Worm (Caenorhabditis elegans) whole organism, L3 larva: ENCODE data around the gene F11D11.12.

Experiments used
- R02D3.7 ChIP-seq: fragments of 150-350 bp; optimal IDR thresholded peaks from 2 replicates; lab custom pipeline; 2014; ENCODE audit warnings: missing biosample characterization, missing genetic modification characterization
- aly-2 ChIP-seq: fragments of 150-350 bp; optimal IDR thresholded peaks from 2 replicates; lab custom pipeline; 2014; ENCODE audit warnings: missing biosample characterization, missing genetic modification characterization
- ama-1 ChIP-seq: fragments of 150-350 bp; optimal IDR thresholded peaks from 2 replicates; lab custom pipeline; 2018
- ceh-16 ChIP-seq: sonication (generic microtip); optimal IDR thresholded peaks from 2 replicates; lab custom pipeline; 2017; ENCODE audit warnings: missing biosample characterization, missing genetic modification characterization
- ceh-9 ChIP-seq: sonication (generic microtip); optimal IDR thresholded peaks from 2 replicates; lab custom pipeline; 2018; ENCODE audit warnings: missing biosample characterization, missing genetic modification characterization
- elt-1 ChIP-seq: fragments of 150-350 bp; optimal IDR thresholded peaks from 2 replicates; lab custom pipeline; 2014; ENCODE audit warnings: missing biosample characterization, missing genetic modification characterization
- elt-2 ChIP-seq: sonication (generic microtip); optimal IDR thresholded peaks from 2 replicates; lab custom pipeline; 2016; ENCODE audit warnings: missing genetic modification reagents, mild to moderate bottlenecking, missing genetic modification characterization, missing compliant biosample characterization
- elt-3 ChIP-seq, 3 experiments: fragments of 150-350 bp in 1 of 3; sonication (generic microtip) in 2 of 3; optimal IDR thresholded peaks; 2 replicates in 2 of 3; 4 replicates in 1 of 3; lab custom pipeline; 2014 to 2017; ENCODE audit warnings: missing biosample characterization in 3 of 3, missing genetic modification characterization in 3 of 3
- eor-1 ChIP-seq, 2 experiments: fragments of 150-350 bp; optimal IDR thresholded peaks; 2 replicates each; lab custom pipeline; 2014 to 2018; ENCODE audit warnings: missing biosample characterization in 2 of 2, missing genetic modification characterization in 2 of 2
- fos-1 ChIP-seq: fragments of 150-350 bp; optimal IDR thresholded peaks from 2 replicates; lab custom pipeline; 2014; ENCODE audit warnings: missing biosample characterization, missing genetic modification characterization
- hmg-11 ChIP-seq: sonication (generic microtip); optimal IDR thresholded peaks from 2 replicates; lab custom pipeline; 2016; ENCODE audit warnings: missing genetic modification characterization, missing compliant biosample characterization
- lsy-12 ChIP-seq: sonication (generic microtip); optimal IDR thresholded peaks from 2 replicates; lab custom pipeline; 2016; ENCODE audit warnings: mild to moderate bottlenecking, missing genetic modification characterization, missing compliant biosample characterization
- nfya-1 ChIP-seq: sonication (generic microtip); optimal IDR thresholded peaks from 2 replicates; lab custom pipeline; 2017; ENCODE audit warnings: missing genetic modification characterization, mild to moderate bottlenecking, missing compliant biosample characterization, antibody characterized with exemption, moderate library complexity; ENCODE audit not compliant: insufficient read depth
- nhr-11 ChIP-seq: fragments of 150-350 bp; optimal IDR thresholded peaks from 2 replicates; lab custom pipeline; 2014; ENCODE audit warnings: missing biosample characterization, missing genetic modification characterization
- nhr-12 ChIP-seq: fragments of 150-350 bp; optimal IDR thresholded peaks from 2 replicates; lab custom pipeline; 2014; ENCODE audit warnings: missing biosample characterization, missing genetic modification characterization
- nhr-237 ChIP-seq: fragments of 150-350 bp; optimal IDR thresholded peaks from 2 replicates; lab custom pipeline; 2014; ENCODE audit warnings: missing biosample characterization, missing genetic modification characterization
- nhr-25 ChIP-seq: sonication (generic microtip); optimal IDR thresholded peaks from 2 replicates; lab custom pipeline; 2017; ENCODE audit warnings: missing biosample characterization, missing genetic modification characterization
- nhr-28 ChIP-seq: fragments of 150-350 bp; optimal IDR thresholded peaks from 2 replicates; lab custom pipeline; 2014; ENCODE audit warnings: missing biosample characterization, missing genetic modification characterization
- nhr-76 ChIP-seq: fragments of 150-350 bp; sonication (generic microtip); optimal IDR thresholded peaks from 5 replicates; lab custom pipeline; 2014; ENCODE audit warnings: missing biosample characterization, missing genetic modification characterization
- pha-4 ChIP-seq: fragments of 150-350 bp; optimal IDR thresholded peaks from 2 replicates; lab custom pipeline; 2014; ENCODE audit warnings: missing biosample characterization, missing genetic modification reagents, missing genetic modification characterization
- pqm-1 ChIP-seq: fragments of 150-350 bp; optimal IDR thresholded peaks from 2 replicates; lab custom pipeline; 2017; ENCODE audit warnings: missing biosample characterization, missing genetic modification characterization, inconsistent platforms
- sea-2 ChIP-seq: fragments of 150-350 bp; sonication (generic microtip); optimal IDR thresholded peaks from 4 replicates; lab custom pipeline; 2014; ENCODE audit warnings: missing biosample characterization, missing genetic modification reagents, missing genetic modification characterization
- unc-39 ChIP-seq: sonication (generic microtip); optimal IDR thresholded peaks from 4 replicates; lab custom pipeline; 2017; ENCODE audit warnings: missing biosample characterization, missing genetic modification characterization
- unc-62 ChIP-seq: fragments of 150-350 bp; sonication (generic microtip); optimal IDR thresholded peaks from 4 replicates; lab custom pipeline; 2014; ENCODE audit warnings: missing biosample characterization, missing genetic modification reagents, missing genetic modification characterization
- ztf-11 ChIP-seq: fragments of 150-350 bp; optimal IDR thresholded peaks from 2 replicates; lab custom pipeline; 2014; ENCODE audit warnings: missing biosample characterization, missing genetic modification characterization
- ztf-4 ChIP-seq: fragments of 150-350 bp; optimal IDR thresholded peaks from 2 replicates; lab custom pipeline; 2014; ENCODE audit warnings: missing biosample characterization, missing genetic modification characterization

Gene F11D11.12

ce11 chrV:18706063-18706620, 44.3 kb downstream of the F11D11.12 start, which contains the start of gene Y17D7C.1:
Y17D7C.1 (plus strand) TSS chrV:18706570.
- TF ChIP-seq ceh-16 (tag; lab: Kevin White, UChicago): no peak
- no peak for TF ChIP-seq nhr-12 (tag; lab: Kevin White, UChicago)
- TF ChIP-seq nhr-76: no peak

ce11 chrV:18705319-18706062, 45.0 kb downstream of the F11D11.12 start:
- TF ChIP-seq unc-62 (GFP tag; lab: Kevin White, UChicago) (no peak), nhr-237 (tag; lab: Kevin White, UChicago) (no peak), hmg-11 (no peak), elt-2 (tag; lab: Kevin White, UChicago) (no peak), elt-1 (tag; lab: Kevin White, UChicago) (no peak), eor-1 (tag; optimal IDR thresholded peaks at IDR 0.05; lab: Kevin White, UChicago) (no peak)

ce11 chrV:18701306-18701705, 49.2 kb downstream of the F11D11.12 start, which contains the start of gene Y69H2.9:
Y69H2.9 (plus strand) TSS chrV:18701538.
- peak; percentile 17 for TF ChIP-seq pha-4 (tag; lab: Kevin White, UChicago)
- TF ChIP-seq ama-1: no peak
- no peak for TF ChIP-seq hmg-11
- no peak for TF ChIP-seq nhr-25
- no peak for TF ChIP-seq ztf-11 (tag; lab: Kevin White, UChicago)
- no peak for TF ChIP-seq R02D3.7 (tag; lab: Kevin White, UChicago)
- no peak for TF ChIP-seq nhr-76
- TF ChIP-seq nhr-12 (tag; lab: Kevin White, UChicago): no peak
- no peak for TF ChIP-seq nfya-1
- no peak for TF ChIP-seq ztf-4
- no peak for TF ChIP-seq lsy-12 (tag; lab: Kevin White, UChicago)
- peak; percentile 90 for TF ChIP-seq elt-2 (tag; lab: Kevin White, UChicago)
- no peak for TF ChIP-seq unc-39 (tag; lab: Kevin White, UChicago)
- peak; percentile 59 for TF ChIP-seq pqm-1 (tag; lab: Kevin White, UChicago)
- TF ChIP-seq ceh-9: no peak
- TF ChIP-seq nhr-11 (tag; lab: Kevin White, UChicago): no peak
- TF ChIP-seq elt-3 (tag; optimal IDR thresholded peaks at IDR 0.05; lab: Kevin White, UChicago): no peak
- TF ChIP-seq sea-2 (GFP tag; lab: Kevin White, UChicago): no peak
- no peak for TF ChIP-seq aly-2
- no peak for TF ChIP-seq fos-1
- no peak for TF ChIP-seq eor-1 (tag; optimal IDR thresholded peaks at IDR 0.05; lab: Kevin White, UChicago)
- no peak for TF ChIP-seq nhr-28
